Fruit fly (Drosophila melanogaster): Measurements from ENCODE around the gene CG44428.

- TF ChIP-seq Blimp-1 (GFP tag; optimal IDR thresholded peaks at IDR 0.05), result no peak
- TF ChIP-seq Sox14 (GFP tag; optimal IDR thresholded peaks at IDR 0.05), result no peak
- TF ChIP-seq vri (GFP tag; optimal IDR thresholded peaks at IDR 0.05), result no peak
- no peak for TF ChIP-seq eg (GFP tag; IDR thresholded peaks at IDR 0.05)
- no peak for TF ChIP-seq CG3032 (tag; optimal IDR thresholded peaks at IDR 0.05)
Measured at dm6 chrX:13530199-13530788, at the start of gene CG44428.
